Worm (Caenorhabditis elegans) whole organism, midembryonic: ENCODE data around the gene hlh-26.

ENCODE experiments used
- T22C8.4 ChIP-seq: fragments of 200-800 bp; sonication (Bioruptor generic); IDR thresholded peaks from 2 replicates; pipeline ENCODE4 v1.3.6; 2022; ENCODE audit warnings: missing genetic modification characterization, missing compliant biosample characterization
- med-1 ChIP-seq: sonication (generic microtip); optimal IDR thresholded peaks from 2 replicates; lab custom pipeline; 2017; ENCODE audit warnings: missing genetic modification characterization, mild to moderate bottlenecking, missing compliant biosample characterization, antibody characterized with exemption, missing genetic modification reagents; ENCODE audit not compliant: insufficient read depth

DNA sequence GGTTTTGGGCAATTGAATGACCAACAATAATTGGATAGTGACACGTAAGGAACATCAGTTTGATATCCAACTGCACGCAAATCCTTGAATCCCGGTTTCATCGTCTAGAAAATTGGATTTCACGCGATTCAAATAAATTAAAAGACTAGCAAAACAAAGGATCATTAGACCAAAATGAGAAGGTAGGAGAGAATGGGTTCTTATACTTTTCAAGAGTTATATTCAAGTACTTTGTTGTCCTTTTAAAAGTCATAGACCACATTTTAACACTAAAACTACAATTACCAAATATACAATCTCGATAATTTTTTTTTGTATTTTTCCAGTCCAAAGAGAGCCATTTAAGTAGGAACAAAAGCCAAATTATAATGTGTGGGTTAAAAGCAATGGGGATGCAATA lies 48.8 kb upstream of the hlh-26 start, which contains the start of gene T25E4.2:
- TF ChIP-seq T22C8.4 (GFP tag; lab: Robert Waterston, UW): no peak
- TF ChIP-seq med-1 (GFP tag; lab: Kevin White, UChicago): no peak
